Worm (Caenorhabditis elegans) whole organism, L2 larva: Measurements from ENCODE around the gene fbxa-99.
A peak's percentile ranks its signal among the peaks of the same experiment; 100 is the strongest.
"Not testable (repeated sequence)": the region's sequence is repeated elsewhere in the genome, so short reads cannot be mapped to it uniquely, and the experiment has no call there.

ENCODE experiments used
- C34F6.9 ChIP-seq: fragments of 150-350 bp; optimal IDR thresholded peaks from 2 replicates; lab custom pipeline; 2014; ENCODE audit warnings: missing biosample characterization, missing genetic modification characterization
- F13H6.1 ChIP-seq: sonication (generic microtip); optimal IDR thresholded peaks from 2 replicates; lab custom pipeline; 2016; ENCODE audit warnings: missing genetic modification characterization, missing compliant biosample characterization
- R02D3.7 ChIP-seq: fragments of 150-350 bp; optimal IDR thresholded peaks from 2 replicates; lab custom pipeline; 2014; ENCODE audit warnings: missing biosample characterization, missing genetic modification characterization
- Y55F3AM.14 ChIP-seq: fragments of 200-800 bp; sonication (Bioruptor generic); optimal IDR thresholded peaks from 2 replicates; lab custom pipeline; 2018; ENCODE audit warnings: mild to moderate bottlenecking, missing genetic modification characterization, missing compliant biosample characterization
- alr-1 ChIP-seq: fragments of 150-350 bp; optimal IDR thresholded peaks from 2 replicates; lab custom pipeline; 2014; ENCODE audit warnings: missing biosample characterization, missing genetic modification characterization
- crh-2 ChIP-seq: sonication (generic microtip); optimal IDR thresholded peaks from 2 replicates; lab custom pipeline; 2017; ENCODE audit warnings: missing biosample characterization, missing genetic modification characterization
- dmd-4 ChIP-seq: sonication (generic microtip); optimal IDR thresholded peaks from 2 replicates; lab custom pipeline; 2017; ENCODE audit warnings: missing biosample characterization, missing genetic modification characterization
- egl-27 ChIP-seq: sonication (generic microtip); optimal IDR thresholded peaks from 3 replicates; lab custom pipeline; 2017; ENCODE audit warnings: missing biosample characterization, missing genetic modification reagents, missing genetic modification characterization
- elt-3 ChIP-seq: sonication (generic microtip); optimal IDR thresholded peaks from 2 replicates; lab custom pipeline; 2017; ENCODE audit warnings: missing biosample characterization, missing genetic modification characterization
- fos-1 ChIP-seq: fragments of 150-350 bp; optimal IDR thresholded peaks from 2 replicates; lab custom pipeline; 2014; ENCODE audit warnings: missing biosample characterization, missing genetic modification characterization
- gmeb-1 ChIP-seq: fragments of 150-350 bp; optimal IDR thresholded peaks from 2 replicates; lab custom pipeline; 2014; ENCODE audit warnings: missing biosample characterization, missing genetic modification characterization
- lin-11 ChIP-seq: fragments of 150-350 bp; sonication (generic microtip); optimal IDR thresholded peaks from 2 replicates; lab custom pipeline; 2014; ENCODE audit warnings: missing biosample characterization, missing genetic modification characterization, inconsistent platforms, mixed read lengths
- lin-13 ChIP-seq: fragments of 150-350 bp; optimal IDR thresholded peaks from 2 replicates; lab custom pipeline; 2014; ENCODE audit warnings: missing biosample characterization, missing genetic modification reagents, missing genetic modification characterization
- lsy-2 ChIP-seq, 2 experiments: fragments of 150-350 bp in 1 of 2; sonication (generic microtip) in 1 of 2; optimal IDR thresholded peaks; 2 replicates each; lab custom pipeline; 2014 to 2017; ENCODE audit warnings: missing biosample characterization in 2 of 2, missing genetic modification characterization in 2 of 2
- mbf-1 ChIP-seq: sonication (generic microtip); optimal IDR thresholded peaks from 2 replicates; lab custom pipeline; 2017; ENCODE audit warnings: missing biosample characterization, missing genetic modification characterization
- nhr-10 ChIP-seq: sonication (generic microtip); optimal IDR thresholded peaks from 2 replicates; lab custom pipeline; 2017; ENCODE audit warnings: missing biosample characterization, missing genetic modification characterization
- nhr-11 ChIP-seq: fragments of 150-350 bp; optimal IDR thresholded peaks from 2 replicates; lab custom pipeline; 2014; ENCODE audit warnings: missing biosample characterization, missing genetic modification characterization
- nhr-129 ChIP-seq: fragments of 150-350 bp; optimal IDR thresholded peaks from 2 replicates; lab custom pipeline; 2014; ENCODE audit warnings: missing biosample characterization, missing genetic modification characterization
- nhr-21 ChIP-seq: fragments of 150-350 bp; optimal IDR thresholded peaks from 2 replicates; lab custom pipeline; 2014; ENCODE audit warnings: missing biosample characterization, missing genetic modification characterization
- nhr-23 ChIP-seq: fragments of 150-350 bp; optimal IDR thresholded peaks from 2 replicates; lab custom pipeline; 2014; ENCODE audit warnings: missing biosample characterization, missing genetic modification reagents, missing genetic modification characterization
- nhr-25 ChIP-seq: fragments of 150-350 bp; sonication (generic microtip); optimal IDR thresholded peaks from 3 replicates; lab custom pipeline; 2014; ENCODE audit warnings: missing biosample characterization, missing genetic modification characterization
- nhr-6 ChIP-seq: fragments of 150-350 bp; optimal IDR thresholded peaks from 2 replicates; lab custom pipeline; 2014; ENCODE audit warnings: missing biosample characterization, missing genetic modification characterization
- sem-4 ChIP-seq: fragments of 150-350 bp; optimal IDR thresholded peaks from 2 replicates; lab custom pipeline; 2014; ENCODE audit warnings: missing biosample characterization, missing genetic modification reagents, missing genetic modification characterization
- skn-1 ChIP-seq: sonication (generic microtip); optimal IDR thresholded peaks from 2 replicates; lab custom pipeline; 2017; ENCODE audit warnings: missing biosample characterization, missing genetic modification characterization
- sma-3 ChIP-seq: sonication (generic microtip); optimal IDR thresholded peaks from 2 replicates; lab custom pipeline; 2016; ENCODE audit warnings: missing genetic modification reagents, missing genetic modification characterization, missing compliant biosample characterization
- snpc-4 ChIP-seq: fragments of 150-350 bp; optimal IDR thresholded peaks from 2 replicates; lab custom pipeline; 2014; ENCODE audit warnings: missing biosample characterization, missing genetic modification characterization
- unc-55 ChIP-seq: fragments of 150-350 bp; sonication (generic microtip); optimal IDR thresholded peaks from 3 replicates; lab custom pipeline; 2014; ENCODE audit warnings: missing biosample characterization, missing genetic modification reagents, missing genetic modification characterization
- unc-62 ChIP-seq: fragments of 150-350 bp; optimal IDR thresholded peaks from 2 replicates; lab custom pipeline; 2014; ENCODE audit warnings: missing biosample characterization, missing genetic modification reagents, missing genetic modification characterization

fbxa-99 gene

DNA sequence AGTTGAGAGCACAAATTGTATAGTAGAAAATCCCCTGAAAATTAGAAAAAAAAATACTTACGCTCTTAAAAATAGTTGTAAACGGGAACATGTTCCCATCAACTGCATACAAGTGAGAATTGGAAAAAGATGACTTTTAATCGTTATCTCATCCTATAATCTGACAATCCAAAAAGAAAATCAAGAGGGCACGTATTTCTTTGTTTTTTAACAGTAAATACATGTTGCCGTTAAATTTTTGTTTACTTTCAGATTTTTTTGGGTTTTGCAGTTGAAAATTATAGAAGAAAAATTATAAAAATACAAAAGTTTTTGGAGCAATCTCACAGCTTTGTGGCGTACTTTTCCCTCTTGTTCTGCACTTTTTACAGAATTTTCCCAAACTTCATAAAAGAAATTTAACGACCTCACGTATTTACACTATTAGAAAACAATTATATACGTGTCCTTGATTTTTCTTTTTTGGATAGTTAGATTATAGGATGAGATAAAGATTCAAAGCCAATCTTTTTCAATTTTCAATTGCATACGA, 14.1 kb upstream of the fbxa-99 start, which contains the start of the genes C06C6.9 and C06C6.8:
TSS of gene C06C6.9 (minus strand) at position 101 of the 532 bp plus-strand sequence.
TSS of gene C06C6.8 (plus strand) at position 482 of the 532 bp plus-strand sequence.
- TF ChIP-seq dmd-4 (tag; lab: Kevin White, UChicago) (no peak), nhr-6 (tag; lab: Kevin White, UChicago) (no peak), mbf-1 (tag; lab: Kevin White, UChicago) (no peak), nhr-10 (tag; lab: Kevin White, UChicago) (no peak), fos-1 (tag; lab: Kevin White, UChicago) (no peak), nhr-129 (tag; lab: Kevin White, UChicago) (no peak), gmeb-1 (tag; lab: Kevin White, UChicago) (no peak), lsy-2 (tag; optimal IDR thresholded peaks at IDR 0.05; lab: Kevin White, UChicago) (no peak), lin-13 (GFP tag; lab: Kevin White, UChicago) (no peak), nhr-25 (no peak), sem-4 (tag; lab: Kevin White, UChicago) (no peak), nhr-11 (no peak), C34F6.9 (tag; lab: Kevin White, UChicago) (no peak), F13H6.1 (tag; lab: Kevin White, UChicago) (no peak), nhr-21 (no peak), crh-2 (no peak), unc-62 (GFP tag; lab: Kevin White, UChicago) (no peak), lin-11 (tag; lab: Kevin White, UChicago) (no peak)

DNA sequence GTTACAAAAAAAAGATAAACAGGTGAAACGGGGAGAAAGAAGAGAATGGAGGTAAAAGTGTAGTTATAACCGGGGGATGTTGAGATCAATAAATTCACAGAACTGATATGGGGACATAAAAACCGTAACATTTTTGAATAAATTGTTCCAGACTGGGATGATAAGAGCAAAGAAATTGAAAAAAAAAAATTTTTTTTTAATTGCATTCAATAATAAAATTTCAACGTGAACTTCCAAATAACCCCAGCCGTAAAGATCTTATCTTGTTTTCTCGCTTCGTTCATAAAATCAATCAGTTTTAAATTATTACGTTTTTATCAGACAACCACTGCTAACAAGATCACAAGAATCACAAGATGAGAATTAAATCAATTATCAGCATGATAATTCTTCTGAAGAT, 9.2 kb upstream of the fbxa-99 start, which contains the start of gene C06C6.7:
TSS of gene C06C6.7 (plus strand) at position 301 of the 400 bp plus-strand sequence.
- not testable (repeated sequence) for TF ChIP-seq unc-55 (GFP tag; lab: Kevin White, UChicago); nhr-129 (tag; lab: Kevin White, UChicago); skn-1 (tag; lab: Kevin White, UChicago)

DNA sequence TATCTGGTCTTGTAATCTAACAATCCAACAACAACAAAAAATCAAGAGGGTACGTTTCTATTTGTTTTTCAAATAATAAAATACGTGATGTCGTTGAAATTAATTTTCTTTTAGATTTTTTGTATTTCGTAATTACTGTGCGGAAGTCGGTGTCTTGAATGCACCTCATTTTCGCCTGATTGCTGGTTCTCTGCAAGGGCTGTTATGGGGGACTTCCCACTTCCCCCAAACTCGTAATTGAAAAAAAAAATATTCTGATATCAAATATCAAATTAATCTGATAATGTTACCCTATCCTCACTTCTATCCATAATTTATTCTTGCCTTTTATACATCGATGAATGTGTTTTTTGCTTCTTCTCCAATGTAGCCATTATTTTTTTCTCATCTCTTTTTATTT, 5.4 kb upstream of the fbxa-99 start, which contains the start of gene F36G9.15:
TSS of gene F36G9.15 (minus strand) at position 101 of the 400 bp plus-strand sequence.
- no peak for TF ChIP-seq crh-2
- no peak for TF ChIP-seq alr-1
- no peak for TF ChIP-seq Y55F3AM.14 (GFP tag; lab: Kevin White, UChicago)
- TF ChIP-seq gmeb-1 (tag; lab: Kevin White, UChicago), result no peak
- TF ChIP-seq nhr-129 (tag; lab: Kevin White, UChicago), result no peak
- TF ChIP-seq mbf-1 (tag; lab: Kevin White, UChicago), result no peak
- no peak for TF ChIP-seq sma-3 (GFP tag; lab: Kevin White, UChicago)

DNA sequence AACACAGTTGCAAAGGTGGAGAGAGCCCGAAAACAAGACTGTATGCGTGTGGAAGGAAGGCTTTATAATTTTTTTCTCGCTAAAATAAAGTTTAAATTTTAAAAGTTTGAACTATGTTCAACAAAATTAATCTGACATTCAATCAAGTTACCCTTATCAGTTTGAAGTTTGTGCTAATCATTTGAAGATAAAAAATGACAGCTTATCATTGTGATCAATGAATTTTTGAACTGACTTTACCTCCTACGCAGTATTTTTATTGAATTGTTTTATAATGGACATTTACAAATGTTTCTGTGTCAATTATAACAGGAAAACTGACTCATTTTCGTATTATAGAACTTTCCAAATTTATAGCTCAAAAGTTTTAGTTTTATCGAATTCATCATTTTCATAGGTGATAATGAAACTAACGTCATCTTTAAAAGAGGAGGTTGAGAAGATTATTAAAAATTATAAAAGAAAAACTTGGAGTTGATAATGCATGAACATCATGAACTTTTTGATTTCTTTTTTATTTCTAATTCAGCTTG, 4.4 kb downstream of the fbxa-99 start, which contains the start of gene oac-20:
TSS of gene oac-20 (plus strand) at position 483 of the 533 bp plus-strand sequence.
- TF ChIP-seq lsy-2 (tag; optimal IDR thresholded peaks at IDR 0.05; lab: Kevin White, UChicago) (no peak), elt-3 (tag; lab: Kevin White, UChicago) (no peak), fos-1 (tag; lab: Kevin White, UChicago) (peak; percentile 76)
- TF ChIP-seq, all 48 proteins: peak for 1

DNA sequence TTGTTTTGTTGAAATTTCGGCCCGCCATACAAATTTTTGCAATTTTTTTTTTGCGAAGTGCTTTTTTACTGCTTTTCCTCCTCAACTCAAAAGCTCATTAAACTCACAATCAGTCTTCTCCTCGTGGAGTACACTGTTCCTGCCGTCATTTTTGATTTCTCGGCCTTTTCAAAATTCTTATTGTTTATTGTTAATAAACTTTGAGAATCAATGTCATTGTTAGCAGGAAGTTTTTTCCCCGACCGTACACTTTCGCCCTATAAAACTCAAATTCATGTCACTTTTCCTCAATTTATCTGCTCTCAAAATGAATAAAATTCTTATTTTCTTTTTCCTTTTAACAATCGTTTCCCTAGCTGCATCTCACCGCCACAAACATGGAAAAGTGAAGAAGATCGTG, 6.8 kb downstream of the fbxa-99 start, which contains the start of gene clec-232:
TSS of gene clec-232 (plus strand) at position 301 of the 400 bp plus-strand sequence.
- TF ChIP-seq R02D3.7 (tag; lab: Kevin White, UChicago) (no peak), snpc-4 (no peak), egl-27 (tag; lab: Kevin White, UChicago) (no peak), unc-62 (GFP tag; lab: Kevin White, UChicago) (no peak), nhr-129 (tag; lab: Kevin White, UChicago) (no peak), nhr-23 (tag; lab: Kevin White, UChicago) (no peak), alr-1 (no peak)

DNA sequence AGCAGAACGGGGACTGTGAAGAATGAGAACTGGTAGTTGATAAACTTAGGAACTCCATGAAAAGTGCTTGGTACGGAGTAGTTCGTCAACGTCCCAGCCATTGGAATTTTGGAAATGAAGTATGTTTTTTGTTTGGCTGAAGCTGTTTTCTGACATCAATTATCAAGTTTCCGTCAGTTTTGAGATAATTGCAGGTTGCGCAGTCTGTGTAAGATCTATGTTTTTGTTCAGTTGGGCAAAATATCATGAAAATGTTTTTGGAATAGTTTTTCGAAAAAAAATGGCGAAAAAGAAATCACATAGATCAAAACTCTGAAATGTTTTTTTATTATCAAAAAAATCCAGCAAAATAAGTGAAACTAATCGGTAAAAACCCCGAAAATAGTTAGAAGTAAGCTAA, 7.8 kb downstream of the fbxa-99 start, which contains the start of gene sru-22:
TSS of gene sru-22 (minus strand) at position 101 of the 400 bp plus-strand sequence.
- no peak for TF ChIP-seq nhr-10 (tag; lab: Kevin White, UChicago)
- no peak for TF ChIP-seq elt-3 (tag; lab: Kevin White, UChicago)
- TF ChIP-seq, all 48 proteins: peak for 0
